1 fruit fly cellular context compared by ENCODE assay signal in genomic region chr3R:9934863-9935262, dm6.
TF ChIP-seq lines count a peak whose summit lies in the region.

No protein-coding gene starts in this region.

TF ChIP-seq in whole organism, embryonic, 481 proteins besides CTCF, POLR2A, EP300 and RAD21 (continued from another document):
- TF ChIP-seq disco-r (GFP tag; optimal IDR thresholded peaks at IDR 0.05; lab: Kevin White, UChicago) = no peak
- no peak for TF ChIP-seq so (GFP tag; IDR thresholded peaks at IDR 0.05; lab: Robert Waterston, UW)
- peak; percentile 63 for TF ChIP-seq Ptx1 (GFP tag; IDR thresholded peaks at IDR 0.05; lab: Robert Waterston, UW)
- peak; percentile 77 for TF ChIP-seq Drgx (GFP tag; IDR thresholded peaks at IDR 0.05; lab: Robert Waterston, UW)
- TF ChIP-seq Blimp-1 (GFP tag; optimal IDR thresholded peaks at IDR 0.05; lab: Kevin White, UChicago) = peak; percentile 34
- TF ChIP-seq MBD-R2 (GFP tag; IDR thresholded peaks at IDR 0.05; lab: Robert Waterston, UW) = 0 out of 2 replicates have a peak, but pooled peaks have one; percentile 8
- no peak for TF ChIP-seq toy (GFP tag; IDR thresholded peaks at IDR 0.05; lab: Robert Waterston, UW)
- peak; percentile 59 for TF ChIP-seq gem (tag; optimal IDR thresholded peaks at IDR 0.05; lab: Kevin White, UChicago)
- peak; percentile 14 for TF ChIP-seq Med (GFP tag; lab: Kevin White, UChicago)
- TF ChIP-seq CG10366 (GFP tag; IDR thresholded peaks at IDR 0.05; lab: Robert Waterston, UW) = peak; percentile 28; the same call in 1 of the 2 replicates
- peak; percentile 39; the same call in 1 of the 2 replicates for TF ChIP-seq vvl (GFP tag; IDR thresholded peaks at IDR 0.05; lab: Robert Waterston, UW)
- TF ChIP-seq Antp (GFP tag; optimal IDR thresholded peaks at IDR 0.05; lab: Kevin White, UChicago) = no peak
- TF ChIP-seq CG10209 (GFP tag; optimal IDR thresholded peaks at IDR 0.05; lab: Kevin White, UChicago) = no peak
- 0 out of 2 replicates have a peak, but pooled peaks have one; percentile 14 for TF ChIP-seq CG6689 (GFP tag; IDR thresholded peaks at IDR 0.05; lab: Robert Waterston, UW)
- peak; percentile 34; the same call in 1 of the 2 replicates for TF ChIP-seq Xrp1 (GFP tag; IDR thresholded peaks at IDR 0.05; lab: Robert Waterston, UW)
- peak; percentile 3 for TF ChIP-seq bcd (GFP tag; optimal IDR thresholded peaks at IDR 0.05; lab: Kevin White, UChicago)
- peak; percentile 57 for TF ChIP-seq CG11504 (tag; optimal IDR thresholded peaks at IDR 0.05; lab: Kevin White, UChicago)
- TF ChIP-seq Max (GFP tag; optimal IDR thresholded peaks at IDR 0.05; lab: Kevin White, UChicago) = peak; percentile 2
- TF ChIP-seq hkb (optimal IDR thresholded peaks at IDR 0.05; lab: Kevin White, UChicago) = no peak
- TF ChIP-seq hkb (GFP tag; IDR thresholded peaks at IDR 0.05; lab: Robert Waterston, UW) = peak; percentile 67; the same call in 1 of the 2 replicates
- TF ChIP-seq CG1603 (tag; optimal IDR thresholded peaks at IDR 0.05; lab: Kevin White, UChicago) = peak; percentile 45
- TF ChIP-seq z (GFP tag; IDR thresholded peaks at IDR 0.05; lab: Robert Waterston, UW) = no peak
- TF ChIP-seq bsh (GFP tag; optimal IDR thresholded peaks at IDR 0.05; lab: Kevin White, UChicago) = peak in 1 of 2 experiments; percentile 7
- peak; percentile 13 for TF ChIP-seq CG30403 (GFP tag; optimal IDR thresholded peaks at IDR 0.05; lab: Kevin White, UChicago)
- peak; percentile 48 for TF ChIP-seq row (GFP tag; IDR thresholded peaks at IDR 0.05; lab: Robert Waterston, UW)
- no peak for TF ChIP-seq lola (GFP tag; optimal IDR thresholded peaks at IDR 0.05; lab: Kevin White, UChicago)
- no peak for TF ChIP-seq CG7745 (tag; optimal IDR thresholded peaks at IDR 0.05; lab: Kevin White, UChicago)
- no peak for TF ChIP-seq h (optimal IDR thresholded peaks at IDR 0.05; lab: Kevin White, UChicago)
- no peak for TF ChIP-seq Ravus (GFP tag; IDR thresholded peaks at IDR 0.05; lab: Robert Waterston, UW)
- TF ChIP-seq CG34422 (GFP tag; IDR thresholded peaks at IDR 0.05; lab: Robert Waterston, UW) = no peak
- TF ChIP-seq CG7556 (GFP tag; optimal IDR thresholded peaks at IDR 0.05; lab: Kevin White, UChicago) = no peak
- peak; percentile 38 for TF ChIP-seq unpg (GFP tag; optimal IDR thresholded peaks at IDR 0.05; lab: Kevin White, UChicago)
- no peak for TF ChIP-seq CG8388 (GFP tag; optimal IDR thresholded peaks at IDR 0.05; lab: Kevin White, UChicago)
- peak; percentile 25 for TF ChIP-seq CG10979 (tag; optimal IDR thresholded peaks at IDR 0.05; lab: Kevin White, UChicago)
- TF ChIP-seq CG15011 (GFP tag; optimal IDR thresholded peaks at IDR 0.05; lab: Kevin White, UChicago) = no peak
- TF ChIP-seq CG13424 (tag; optimal IDR thresholded peaks at IDR 0.05; lab: Kevin White, UChicago) = peak; percentile 1
- no peak for TF ChIP-seq CG14667 (GFP tag; IDR thresholded peaks at IDR 0.05; lab: Robert Waterston, UW)
- peak; percentile 11; the same call in 1 of the 3 replicates for TF ChIP-seq Aef1 (GFP tag; IDR thresholded peaks at IDR 0.05; lab: Robert Waterston, UW)
- peak; percentile 3 for TF ChIP-seq CG9727 (GFP tag; optimal IDR thresholded peaks at IDR 0.05; lab: Kevin White, UChicago)
- no peak for TF ChIP-seq HmgZ (tag; optimal IDR thresholded peaks at IDR 0.05; lab: Kevin White, UChicago)
- peak; percentile 53; the same call in 1 of the 2 replicates for TF ChIP-seq CG32532 (GFP tag; IDR thresholded peaks at IDR 0.05; lab: Robert Waterston, UW)
- TF ChIP-seq HHEX (GFP tag; optimal IDR thresholded peaks at IDR 0.05; lab: Kevin White, UChicago) = peak; percentile 14
- no peak for TF ChIP-seq CG34376 (GFP tag; optimal IDR thresholded peaks at IDR 0.05; lab: Kevin White, UChicago)
- TF ChIP-seq slbo (GFP tag; IDR thresholded peaks at IDR 0.05; lab: Robert Waterston, UW) = peak; percentile 41
- TF ChIP-seq croc (GFP tag; conservative IDR thresholded peaks at IDR 0.05; lab: Robert Waterston, UW) = no peak
- TF ChIP-seq eve (GFP tag; optimal IDR thresholded peaks at IDR 0.05; lab: Kevin White, UChicago) = peak in 1 of 2 experiments; percentile 56
- TF ChIP-seq CG7786 (GFP tag; optimal IDR thresholded peaks at IDR 0.05; lab: Kevin White, UChicago) = no peak
- TF ChIP-seq BtbVII (GFP tag; optimal IDR thresholded peaks at IDR 0.05; lab: Kevin White, UChicago) = no peak
- TF ChIP-seq CG14014 (GFP tag; IDR thresholded peaks at IDR 0.05; lab: Robert Waterston, UW) = peak; percentile 31; the same call in 1 of the 2 replicates
- TF ChIP-seq Hr51 (GFP tag; optimal IDR thresholded peaks at IDR 0.05; lab: Kevin White, UChicago) = peak in 1 of 2 experiments; percentile 17
- TF ChIP-seq CG4404 (GFP tag; IDR thresholded peaks at IDR 0.05; lab: Robert Waterston, UW) = peak; percentile 25; the same call in 1 of the 2 replicates
- no peak for TF ChIP-seq CG18764 (GFP tag; optimal IDR thresholded peaks at IDR 0.05; lab: Kevin White, UChicago)
- TF ChIP-seq tgo (GFP tag; IDR thresholded peaks at IDR 0.05; lab: Robert Waterston, UW) = peak; percentile 25; the same call in 2 of the 3 replicates
- TF ChIP-seq tin (GFP tag; optimal IDR thresholded peaks at IDR 0.05; lab: Kevin White, UChicago) = peak; percentile 0
- TF ChIP-seq CG43689 (GFP tag; IDR thresholded peaks at IDR 0.05; lab: Robert Waterston, UW) = no peak
TF ChIP-seq in whole organism, embryonic: peak in this region for 71.
